Fruit fly (Drosophila melanogaster) whole organism, prepupa: ENCODE measurements around the gene CG31917.

Experiments used
- Blimp-1 ChIP-seq: fragments of 200-800 bp; sonication (Bioruptor generic); optimal IDR thresholded peaks from 3 replicates; lab custom pipeline; 2017; ENCODE audit warnings: missing biosample characterization, missing genetic modification characterization, mild to moderate bottlenecking, moderate library complexity, missing genetic modification reagents
- CG11294 ChIP-seq: fragments of 200-800 bp; sonication (Bioruptor generic); IDR thresholded peaks from 2 replicates; pipeline ENCODE4 v1.3.6; 2022; ENCODE audit warnings: missing biosample characterization, missing genetic modification characterization
- CG11762 ChIP-seq: fragments of 200-800 bp; sonication (Bioruptor generic); optimal IDR thresholded peaks from 3 replicates; lab custom pipeline; 2016; ENCODE audit warnings: missing biosample characterization, missing genetic modification characterization; ENCODE audit not compliant: insufficient read depth
- CG15336 ChIP-seq: fragments of 200-800 bp; sonication (Bioruptor generic); IDR thresholded peaks from 2 replicates; pipeline ENCODE4 v1.3.6; 2022; ENCODE audit warnings: missing biosample characterization, missing genetic modification characterization
- CG3032 ChIP-seq: fragments of 200-800 bp; optimal IDR thresholded peaks from 2 replicates; lab custom pipeline; 2019; ENCODE audit warnings: missing biosample characterization, mild to moderate bottlenecking, missing genetic modification characterization, moderate library complexity
- CG3919 ChIP-seq: fragments of 200-800 bp; sonication (Bioruptor generic); optimal IDR thresholded peaks from 3 replicates; lab custom pipeline; 2016; ENCODE audit warnings: missing biosample characterization, missing genetic modification characterization
- CG4318 ChIP-seq: fragments of 200-800 bp; sonication (Bioruptor generic); optimal IDR thresholded peaks from 3 replicates; lab custom pipeline; 2017; ENCODE audit warnings: missing biosample characterization, mild to moderate bottlenecking, missing genetic modification characterization
- CG6808 ChIP-seq: fragments of 200-800 bp; sonication (Bioruptor generic); optimal IDR thresholded peaks from 3 replicates; lab custom pipeline; 2017; ENCODE audit warnings: missing biosample characterization, missing genetic modification characterization, mild to moderate bottlenecking, moderate library complexity, missing genetic modification reagents
- CG7368 ChIP-seq: fragments of 200-800 bp; sonication (Bioruptor generic); optimal IDR thresholded peaks from 3 replicates; lab custom pipeline; 2016; ENCODE audit warnings: missing biosample characterization, missing genetic modification characterization
- CG8119 ChIP-seq: fragments of 200-800 bp; sonication (Bioruptor generic); IDR thresholded peaks from 3 replicates; pipeline ENCODE4 v1.3.6; 2022; ENCODE audit warnings: missing biosample characterization, missing genetic modification characterization
- CG8319 ChIP-seq: fragments of 200-800 bp; sonication (Bioruptor generic); optimal IDR thresholded peaks from 3 replicates; lab custom pipeline; 2016; ENCODE audit warnings: missing biosample characterization, missing genetic modification characterization
- CG9139 ChIP-seq: fragments of 200-800 bp; sonication (Bioruptor generic); optimal IDR thresholded peaks from 3 replicates; lab custom pipeline; 2017; ENCODE audit warnings: missing biosample characterization, mild to moderate bottlenecking, missing genetic modification characterization
- Eip75B ChIP-seq: fragments of 200-800 bp; sonication (Bioruptor generic); optimal IDR thresholded peaks from 3 replicates; lab custom pipeline; 2016; ENCODE audit warnings: missing biosample characterization, missing genetic modification characterization
- Eip78C ChIP-seq: fragments of 200-800 bp; sonication (Bioruptor generic); peaks from one replicate; lab custom pipeline; 2016; ENCODE audit warnings: missing biosample characterization, missing genetic modification characterization
- Eip93F ChIP-seq: fragments of 200-800 bp; sonication (Bioruptor generic); optimal IDR thresholded peaks from 2 replicates; lab custom pipeline; 2016; ENCODE audit warnings: missing biosample characterization, mild to moderate bottlenecking, missing genetic modification characterization
- Ets21C ChIP-seq: fragments of 200-800 bp; sonication (Bioruptor generic); optimal IDR thresholded peaks from 3 replicates; lab custom pipeline; 2016; ENCODE audit warnings: missing biosample characterization, missing genetic modification characterization
- Hr39 ChIP-seq: fragments of 200-800 bp; sonication (Bioruptor generic); optimal IDR thresholded peaks from 2 replicates; lab custom pipeline; 2016; ENCODE audit warnings: missing biosample characterization, missing genetic modification characterization
- Hr4 ChIP-seq: fragments of 200-800 bp; sonication (Bioruptor generic); optimal IDR thresholded peaks from 3 replicates; lab custom pipeline; 2016; ENCODE audit warnings: missing biosample characterization, missing genetic modification characterization
- Met ChIP-seq: fragments of 200-800 bp; sonication (Bioruptor generic); optimal IDR thresholded peaks from 3 replicates; lab custom pipeline; 2016; ENCODE audit warnings: missing biosample characterization, missing genetic modification characterization
- Smox ChIP-seq: fragments of 200-800 bp; sonication (Bioruptor generic); optimal IDR thresholded peaks from 3 replicates; lab custom pipeline; 2016; ENCODE audit warnings: missing biosample characterization, missing genetic modification characterization
- Sox102F ChIP-seq: fragments of 200-800 bp; sonication (Bioruptor generic); optimal IDR thresholded peaks from 2 replicates; lab custom pipeline; 2016; ENCODE audit warnings: missing biosample characterization, mild to moderate bottlenecking, missing genetic modification characterization
- achi ChIP-seq: fragments of 200-800 bp; sonication (Bioruptor generic); optimal IDR thresholded peaks from 3 replicates; lab custom pipeline; 2016; ENCODE audit warnings: missing biosample characterization, missing genetic modification characterization
- dac ChIP-seq: fragments of 200-800 bp; sonication (Bioruptor generic); optimal IDR thresholded peaks from 2 replicates; lab custom pipeline; 2017; ENCODE audit warnings: missing biosample characterization, mild to moderate bottlenecking, missing genetic modification characterization
- esn ChIP-seq: fragments of 200-800 bp; sonication (Bioruptor generic); optimal IDR thresholded peaks from 2 replicates; lab custom pipeline; 2016; ENCODE audit warnings: missing biosample characterization, mild to moderate bottlenecking, missing genetic modification characterization, moderate library complexity
- fd59A ChIP-seq: fragments of 200-800 bp; sonication (Bioruptor generic); optimal IDR thresholded peaks from 2 replicates; lab custom pipeline; 2017; ENCODE audit warnings: missing biosample characterization, mild to moderate bottlenecking, missing genetic modification characterization, missing genetic modification reagents
- fkh ChIP-seq: fragments of 200-800 bp; sonication (Bioruptor generic); optimal IDR thresholded peaks from 3 replicates; lab custom pipeline; 2017; ENCODE audit warnings: missing biosample characterization, mild to moderate bottlenecking, missing genetic modification characterization, moderate library complexity
- lz ChIP-seq: fragments of 200-800 bp; sonication (Bioruptor generic); optimal IDR thresholded peaks from 3 replicates; lab custom pipeline; 2016; ENCODE audit warnings: missing biosample characterization, missing genetic modification characterization
- pdm3 ChIP-seq: fragments of 200-800 bp; sonication (Bioruptor generic); optimal IDR thresholded peaks from 3 replicates; lab custom pipeline; 2016; ENCODE audit warnings: missing biosample characterization, missing genetic modification characterization
- salr ChIP-seq, 2 experiments: fragments of 200-800 bp; sonication (Bioruptor generic); optimal IDR thresholded peaks; 3 replicates each; lab custom pipeline; 2016 to 2018; ENCODE audit warnings: missing biosample characterization in 2 of 2, missing genetic modification characterization in 2 of 2, mild to moderate bottlenecking in 1 of 2
- spab ChIP-seq: fragments of 200-800 bp; sonication (Bioruptor generic); optimal IDR thresholded peaks from 2 replicates; lab custom pipeline; 2017; ENCODE audit warnings: missing biosample characterization, mild to moderate bottlenecking, missing genetic modification characterization, missing genetic modification reagents
- ss ChIP-seq, 2 experiments: fragments of 200-800 bp; sonication (Bioruptor generic); optimal IDR thresholded peaks; 2 replicates in 1 of 2; 3 replicates in 1 of 2; lab custom pipeline; 2017 to 2018; ENCODE audit warnings: mild to moderate bottlenecking in 2 of 2, missing biosample characterization in 2 of 2, missing genetic modification characterization in 2 of 2, moderate library complexity in 1 of 2
- svp ChIP-seq: fragments of 200-800 bp; sonication (Bioruptor generic); peaks from one replicate; lab custom pipeline; 2016; ENCODE audit warnings: missing biosample characterization, missing genetic modification characterization
- vri ChIP-seq: fragments of 200-800 bp; sonication (Bioruptor generic); optimal IDR thresholded peaks from 3 replicates; lab custom pipeline; 2016; ENCODE audit warnings: missing biosample characterization, mild to moderate bottlenecking, missing genetic modification characterization

The CG31917 gene

dm6 chr2L:4999389-5000032 is 11.1 kb downstream of the CG31917 start (continued):
- TF ChIP-seq fd59A (GFP tag; lab: Kevin White, UChicago) (peak; percentile 57), CG11294 (GFP tag; lab: Robert Waterston, UW) (peak; percentile 84), spab (GFP tag; lab: Kevin White, UChicago) (peak; percentile 64), Smox (GFP tag; lab: Kevin White, UChicago) (peak; percentile 57), ss (GFP tag; optimal IDR thresholded peaks at IDR 0.05; lab: Kevin White, UChicago) (peak in 1 of 2 experiments; percentile 7), Eip75B (GFP tag; lab: Kevin White, UChicago) (peak; percentile 68), fkh (peak; percentile 15), CG3919 (peak; percentile 77), CG8319 (peak; percentile 22), CG9139 (no peak), CG11762 (GFP tag; lab: Kevin White, UChicago) (peak; percentile 52), dac (peak; percentile 46), salr (GFP tag; optimal IDR thresholded peaks at IDR 0.05; lab: Kevin White, UChicago) (peak; percentile 54 to 64), CG3032 (tag; lab: Kevin White, UChicago) (peak; percentile 59), lz (GFP tag; lab: Kevin White, UChicago) (peak; percentile 62), esn (GFP tag; lab: Kevin White, UChicago) (peak; percentile 61), Blimp-1 (GFP tag; lab: Kevin White, UChicago) (no peak), CG6808 (GFP tag; lab: Kevin White, UChicago) (peak; percentile 45), Hr39 (GFP tag; lab: Kevin White, UChicago) (peak; percentile 75), Sox102F (GFP tag; lab: Kevin White, UChicago) (peak; percentile 59), Hr4 (GFP tag; lab: Kevin White, UChicago) (peak; percentile 87), CG15336 (GFP tag; lab: Robert Waterston, UW) (peak; percentile 76; the same call in 1 of the 2 replicates), CG4318 (peak; percentile 45)
- TF ChIP-seq, all 60 proteins: peak for 52

dm6 chr2L:4998571-4999191 is 12.0 kb downstream of the CG31917 start:
- TF ChIP-seq Eip78C (peak; percentile 19), Ets21C (GFP tag; lab: Kevin White, UChicago) (no peak)

DNA sequence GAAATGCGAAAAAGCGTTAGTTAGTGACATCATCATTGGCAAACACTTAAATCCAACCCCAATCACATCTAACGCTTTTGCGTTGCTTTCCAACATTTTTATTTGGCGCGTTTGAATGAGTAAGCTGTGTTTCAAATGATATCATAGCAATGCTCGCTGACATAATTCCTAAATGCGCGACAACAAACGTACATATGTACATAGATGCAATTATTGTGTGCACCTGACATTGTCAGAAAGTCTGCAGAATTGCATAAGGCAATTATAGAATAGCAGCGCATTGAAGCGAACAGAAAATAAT is 12.4 kb downstream of the CG31917 start:
- no peak for TF ChIP-seq CG8119 (GFP tag; lab: Robert Waterston, UW)
- no peak for TF ChIP-seq CG11762 (GFP tag; lab: Kevin White, UChicago)
- no peak for TF ChIP-seq svp (GFP tag; lab: Kevin White, UChicago)
- no peak for TF ChIP-seq Eip93F (GFP tag; lab: Kevin White, UChicago)
- TF ChIP-seq CG7368: no peak
- TF ChIP-seq Met: no peak
- no peak for TF ChIP-seq fd59A (GFP tag; lab: Kevin White, UChicago)
- TF ChIP-seq CG8319: no peak
- TF ChIP-seq CG3032 (tag; lab: Kevin White, UChicago): no peak
- TF ChIP-seq pdm3 (GFP tag; lab: Kevin White, UChicago): no peak
- TF ChIP-seq ss (GFP tag; optimal IDR thresholded peaks at IDR 0.05; lab: Kevin White, UChicago): no peak
- TF ChIP-seq achi (GFP tag; lab: Kevin White, UChicago): no peak
- TF ChIP-seq vri (GFP tag; lab: Kevin White, UChicago): no peak
- no peak for TF ChIP-seq CG9139
